Fruit fly (Drosophila melanogaster): ENCODE measurements around the gene CG10077.

CG10077 gene

dm6 chr3L:6963792-6964487, 8.2 kb upstream of the CG10077 start (continued):
- TF ChIP-seq Dip2 (GFP tag; IDR thresholded peaks at IDR 0.05) (no peak), CG3407 (GFP tag; optimal IDR thresholded peaks at IDR 0.05) (peak; percentile 69), Rfx (GFP tag; IDR thresholded peaks at IDR 0.05) (peak; percentile 78), NC2α (GFP tag; optimal IDR thresholded peaks at IDR 0.05) (peak; percentile 73), Lim3 (GFP tag; IDR thresholded peaks at IDR 0.05) (peak; percentile 64), Ada2b (GFP tag; IDR thresholded peaks at IDR 0.05) (peak; percentile 74), CG18011 (GFP tag; optimal IDR thresholded peaks at IDR 0.05) (peak; percentile 60), C15 (GFP tag; IDR thresholded peaks at IDR 0.05) (no peak), Six4 (GFP tag; optimal IDR thresholded peaks at IDR 0.05) (peak; percentile 73), CG16813 (GFP tag; IDR thresholded peaks at IDR 0.05; ENCODE audit: partially characterized antibody) (no peak), otp (GFP tag; IDR thresholded peaks at IDR 0.05) (peak; percentile 65; the same call in 2 of the 3 replicates), gt (GFP tag; IDR thresholded peaks at IDR 0.05) (no peak), CG32767 (GFP tag; IDR thresholded peaks at IDR 0.05) (peak; percentile 67), Myb (GFP tag; optimal IDR thresholded peaks at IDR 0.05) (peak; percentile 63), CG2889 (GFP tag; IDR thresholded peaks at IDR 0.05) (peak; percentile 55; the same call in 2 of the 3 replicates), Xbp1 (GFP tag; optimal IDR thresholded peaks at IDR 0.05) (peak; percentile 85), CG33213 (GFP tag; optimal IDR thresholded peaks at IDR 0.05) (peak; percentile 68), Spps (tag; optimal IDR thresholded peaks at IDR 0.05) (peak; percentile 72), insv (GFP tag; optimal IDR thresholded peaks at IDR 0.05) (no peak), CG17829 (tag; optimal IDR thresholded peaks at IDR 0.05) (peak; percentile 82), CG10209 (GFP tag; optimal IDR thresholded peaks at IDR 0.05) (peak; percentile 87), her (GFP tag; optimal IDR thresholded peaks at IDR 0.05) (peak; percentile 67), gce (GFP tag; IDR thresholded peaks at IDR 0.05) (peak; percentile 46; the same call in 1 of the 3 replicates), btn (GFP tag; optimal IDR thresholded peaks at IDR 0.05) (peak; percentile 50), Vsx1 (GFP tag; optimal IDR thresholded peaks at IDR 0.05) (peak; percentile 49), fd96Cb (tag; optimal IDR thresholded peaks at IDR 0.05) (peak; percentile 85), nerfin-2 (GFP tag; IDR thresholded peaks at IDR 0.05; ENCODE audit: partially characterized antibody) (no peak), bbx (GFP tag; IDR thresholded peaks at IDR 0.05; ENCODE audit: partially characterized antibody) (no peak), CG13775 (GFP tag; optimal IDR thresholded peaks at IDR 0.05) (peak; percentile 76), dmrt99B (tag; optimal IDR thresholded peaks at IDR 0.05) (peak; percentile 91), emc (GFP tag; optimal IDR thresholded peaks at IDR 0.05) (peak; percentile 33), wek (GFP tag; optimal IDR thresholded peaks at IDR 0.05) (peak; percentile 70), CG18262 (tag; optimal IDR thresholded peaks at IDR 0.05) (peak; percentile 86), Dbx (GFP tag; IDR thresholded peaks at IDR 0.05) (peak; percentile 36; the same call in 1 of the 3 replicates), Ptx1 (GFP tag; IDR thresholded peaks at IDR 0.05) (peak; percentile 79), CG2678 (tag; optimal IDR thresholded peaks at IDR 0.05) (peak; percentile 89), grn (GFP tag; optimal IDR thresholded peaks at IDR 0.05) (peak; percentile 47), BEAF-32 (GFP tag; optimal IDR thresholded peaks at IDR 0.05) (no peak), slbo (GFP tag; IDR thresholded peaks at IDR 0.05) (peak; percentile 74), CG14860 (GFP tag; IDR thresholded peaks at IDR 0.05; ENCODE audit: partially characterized antibody) (no peak), CG15269 (tag; optimal IDR thresholded peaks at IDR 0.05) (peak; percentile 90), crol (GFP tag; IDR thresholded peaks at IDR 0.05) (peak; percentile 88), vnd (GFP tag; IDR thresholded peaks at IDR 0.05; ENCODE audit: partially characterized antibody) (no peak), Poxn (GFP tag; IDR thresholded peaks at IDR 0.05) (no peak), nom (GFP tag; optimal IDR thresholded peaks at IDR 0.05) (peak; percentile 39), CG17912 (GFP tag; optimal IDR thresholded peaks at IDR 0.05) (no peak), onecut (GFP tag; IDR thresholded peaks at IDR 0.05) (peak; percentile 53), NFAT (GFP tag; IDR thresholded peaks at IDR 0.05) (0 out of 2 replicates have a peak, but pooled peaks have one; percentile 37), CG1603 (tag; optimal IDR thresholded peaks at IDR 0.05) (peak; percentile 94)

All from whole organism, embryonic.